Worm (Caenorhabditis elegans) whole organism, L4/young adult: ENCODE measurements around the gene F28C6.5.

Experiments used
- W03F9.2 ChIP-seq: fragments of 150-350 bp; optimal IDR thresholded peaks from 2 replicates; lab custom pipeline; 2014; ENCODE audit warnings: missing biosample characterization, missing genetic modification characterization
- dao-5 ChIP-seq: sonication (generic microtip); optimal IDR thresholded peaks from 2 replicates; lab custom pipeline; 2016; ENCODE audit warnings: missing genotype, missing genetic modification characterization, moderate library complexity, missing compliant biosample characterization
- him-1 ChIP-seq: sonication (generic microtip); optimal IDR thresholded peaks from 2 replicates; lab custom pipeline; 2016; ENCODE audit warnings: missing genotype, missing genetic modification reagents, missing genetic modification characterization, missing compliant biosample characterization

The F28C6.5 gene

ce11 chrII:8603567-8604359, 4.4 kb downstream of the F28C6.5 start, which contains the start of gene suf-1:
Gene suf-1, plus strand, starts transcription at chrII:8603846.
- no peak for TF ChIP-seq him-1 (tag; lab: Kevin White, UChicago)
- peak; percentile 37 for TF ChIP-seq W03F9.2 (tag; lab: Kevin White, UChicago)
- TF ChIP-seq dao-5 (tag; lab: Kevin White, UChicago) = peak; percentile 53

ce11 chrII:8606549-8606948, 7.2 kb downstream of the F28C6.5 start, which contains the start of gene F28C6.8:
Gene F28C6.8, plus strand, starts transcription at chrII:8606849.
- TF ChIP-seq dao-5 (tag; lab: Kevin White, UChicago) = no peak
- TF ChIP-seq him-1 (tag; lab: Kevin White, UChicago) = no peak
- TF ChIP-seq W03F9.2 (tag; lab: Kevin White, UChicago) = no peak

ce11 chrII:8607662-8608061, 8.3 kb downstream of the F28C6.5 start, which contains the start of gene F28C6.10:
Gene F28C6.10, plus strand, starts transcription at chrII:8607962.
- TF ChIP-seq him-1 (tag; lab: Kevin White, UChicago) (no peak), dao-5 (tag; lab: Kevin White, UChicago) (no peak), W03F9.2 (tag; lab: Kevin White, UChicago) (no peak)

- TF ChIP-seq dao-5 (tag; lab: Kevin White, UChicago) (no peak), him-1 (tag; lab: Kevin White, UChicago) (no peak), W03F9.2 (tag; lab: Kevin White, UChicago) (no peak)
Measured at ce11 chrII:8610085-8610484, 10.8 kb downstream of the F28C6.5 start, which contains the start of gene F28C6.9. Gene F28C6.9, minus strand, starts transcription at chrII:8610185.

- TF ChIP-seq dao-5 (tag; lab: Kevin White, UChicago) (no peak), him-1 (tag; lab: Kevin White, UChicago) (no peak), W03F9.2 (tag; lab: Kevin White, UChicago) (no peak)
Measured at ce11 chrII:8610585-8610984, 11.3 kb downstream of the F28C6.5 start.

- TF ChIP-seq dao-5 (tag; lab: Kevin White, UChicago) (no peak), W03F9.2 (tag; lab: Kevin White, UChicago) (no peak), him-1 (tag; lab: Kevin White, UChicago) (no peak)
Measured at ce11 chrII:8611330-8611729, 12.0 kb downstream of the F28C6.5 start.

- TF ChIP-seq dao-5 (tag; lab: Kevin White, UChicago) (no peak), W03F9.2 (tag; lab: Kevin White, UChicago) (no peak), him-1 (tag; lab: Kevin White, UChicago) (no peak)
Measured at ce11 chrII:8612470-8612869, 13.2 kb downstream of the F28C6.5 start, which contains the start of gene T22C8.1. Gene T22C8.1, plus strand, starts transcription at chrII:8612770.

ce11 chrII:8616155-8616554, 16.8 kb downstream of the F28C6.5 start:
- TF ChIP-seq dao-5 (tag; lab: Kevin White, UChicago) (no peak), him-1 (tag; lab: Kevin White, UChicago) (no peak), W03F9.2 (tag; lab: Kevin White, UChicago) (no peak)

ce11 chrII:8617516-8617915, 18.2 kb downstream of the F28C6.5 start, which contains the start of gene chhy-1:
Gene chhy-1, minus strand, starts transcription at chrII:8617616.
- TF ChIP-seq W03F9.2 (tag; lab: Kevin White, UChicago) (no peak), him-1 (tag; lab: Kevin White, UChicago) (no peak), dao-5 (tag; lab: Kevin White, UChicago) (no peak)

ce11 chrII:8621883-8622282, 22.6 kb downstream of the F28C6.5 start, which contains the start of gene T22C8.3:
Gene T22C8.3, minus strand, starts transcription at chrII:8621983.
- TF ChIP-seq W03F9.2 (tag; lab: Kevin White, UChicago) = no peak
- no peak for TF ChIP-seq him-1 (tag; lab: Kevin White, UChicago)
- no peak for TF ChIP-seq dao-5 (tag; lab: Kevin White, UChicago)

- TF ChIP-seq him-1 (tag; lab: Kevin White, UChicago) = no peak
- TF ChIP-seq W03F9.2 (tag; lab: Kevin White, UChicago) = no peak
- TF ChIP-seq dao-5 (tag; lab: Kevin White, UChicago) = no peak
Measured at ce11 chrII:8623396-8623795, 24.1 kb downstream of the F28C6.5 start, which contains the start of gene T22C8.4. Gene T22C8.4, minus strand, starts transcription at chrII:8623496.

- TF ChIP-seq dao-5 (tag; lab: Kevin White, UChicago) (no peak), W03F9.2 (tag; lab: Kevin White, UChicago) (no peak), him-1 (tag; lab: Kevin White, UChicago) (no peak)
Measured at ce11 chrII:8625163-8625562, 25.8 kb downstream of the F28C6.5 start, which contains the start of gene sptf-2. Gene sptf-2, plus strand, starts transcription at chrII:8625459.

ce11 chrII:8626598-8626997, 27.3 kb downstream of the F28C6.5 start:
- no peak for TF ChIP-seq him-1 (tag; lab: Kevin White, UChicago)
- no peak for TF ChIP-seq dao-5 (tag; lab: Kevin White, UChicago)
- TF ChIP-seq W03F9.2 (tag; lab: Kevin White, UChicago) = no peak
